Fruit fly (Drosophila melanogaster) whole organism, embryonic: ENCODE results near the gene CG15213.

Experiments
- Atf-2 ChIP-seq: fragments of 200-800 bp; sonication (Bioruptor generic); optimal IDR thresholded peaks from 2 replicates; lab custom pipeline; 2016; ENCODE audit warnings: missing biosample characterization, missing genetic modification characterization
- C15 ChIP-seq: fragments of 200-800 bp; sonication (Bioruptor generic); IDR thresholded peaks from 3 replicates; pipeline ENCODE4 v1.3.6; 2022; ENCODE audit warnings: missing biosample characterization, missing genetic modification characterization
- CG10431 ChIP-seq: fragments of 200-800 bp; sonication (Bioruptor generic); optimal IDR thresholded peaks from 3 replicates; lab custom pipeline; 2018; ENCODE audit warnings: missing biosample characterization, mild to moderate bottlenecking, missing genetic modification characterization
- CG10565 ChIP-seq: fragments of 200-800 bp; sonication (Bioruptor generic); optimal IDR thresholded peaks from 3 replicates; lab custom pipeline; 2016; ENCODE audit warnings: missing biosample characterization, mild to moderate bottlenecking, missing genetic modification characterization
- CG11695 ChIP-seq: fragments of 200-800 bp; sonication (Bioruptor generic); IDR thresholded peaks from 3 replicates; pipeline ENCODE4 v1.3.6; 2022; ENCODE audit warnings: missing biosample characterization, missing genetic modification characterization
- CG12236 ChIP-seq: fragments of 200-800 bp; sonication (Bioruptor generic); optimal IDR thresholded peaks from 2 replicates; lab custom pipeline; 2016; ENCODE audit warnings: missing biosample characterization, missing genetic modification characterization
- CG12744 ChIP-seq: fragments of 200-800 bp; sonication (Bioruptor generic); optimal IDR thresholded peaks from 2 replicates; lab custom pipeline; 2016; ENCODE audit warnings: missing biosample characterization, missing genetic modification characterization
- CG14050 ChIP-seq: fragments of 200-800 bp; sonication (Bioruptor generic); IDR thresholded peaks from 3 replicates; pipeline ENCODE4 v1.3.6; 2022; ENCODE audit warnings: missing biosample characterization, missing genetic modification characterization
- CG14710 ChIP-seq: fragments of 200-800 bp; sonication (Bioruptor generic); optimal IDR thresholded peaks from 3 replicates; lab custom pipeline; 2019; ENCODE audit warnings: missing biosample characterization, mild to moderate bottlenecking, missing genetic modification characterization, moderate library complexity
- CG16779 ChIP-seq: fragments of 200-800 bp; sonication (Bioruptor generic); IDR thresholded peaks from 2 replicates; pipeline ENCODE4 v1.3.6; 2022; ENCODE audit warnings: missing biosample characterization, missing genetic modification characterization
- CG17568 ChIP-seq: fragments of 200-800 bp; sonication (Bioruptor generic); optimal IDR thresholded peaks from 2 replicates; lab custom pipeline; 2018; ENCODE audit warnings: missing biosample characterization, mild to moderate bottlenecking, missing genetic modification characterization, moderate library complexity
- CG2678 ChIP-seq: fragments of 200-800 bp; sonication (Bioruptor generic); optimal IDR thresholded peaks from 3 replicates; lab custom pipeline; 2019; ENCODE audit warnings: missing biosample characterization, mild to moderate bottlenecking, missing genetic modification characterization, moderate library complexity
- CG30020 ChIP-seq: fragments of 200-800 bp; optimal IDR thresholded peaks from 2 replicates; lab custom pipeline; 2019; ENCODE audit warnings: missing biosample characterization, mild to moderate bottlenecking, missing genetic modification characterization, moderate library complexity
- CG31365 ChIP-seq: fragments of 200-800 bp; sonication (Bioruptor generic); optimal IDR thresholded peaks from 2 replicates; lab custom pipeline; 2018; ENCODE audit warnings: missing biosample characterization, mild to moderate bottlenecking, missing genetic modification characterization
- CG32532 ChIP-seq: fragments of 200-800 bp; sonication (Bioruptor generic); IDR thresholded peaks from 2 replicates; pipeline ENCODE4 v1.3.6; 2022; ENCODE audit warnings: missing biosample characterization, missing genetic modification characterization
- CG32772 ChIP-seq: fragments of 200-800 bp; sonication (Bioruptor generic); IDR thresholded peaks from 2 replicates; pipeline ENCODE4 v1.3.6; 2022; ENCODE audit warnings: missing biosample characterization, missing genetic modification characterization
- CG42726 ChIP-seq: fragments of 200-800 bp; sonication (Bioruptor generic); IDR thresholded peaks from 2 replicates; pipeline ENCODE4 v1.3.6; 2022; ENCODE audit warnings: missing biosample characterization, missing genetic modification characterization; ENCODE audit not compliant: partially characterized antibody
- CG43689 ChIP-seq: fragments of 200-800 bp; sonication (Bioruptor generic); IDR thresholded peaks from 2 replicates; pipeline ENCODE4 v1.3.6; 2022; ENCODE audit warnings: missing biosample characterization, missing genetic modification characterization
- CG4404 ChIP-seq: fragments of 200-800 bp; sonication (Bioruptor generic); IDR thresholded peaks from 2 replicates; pipeline ENCODE4 v1.3.6; 2022; ENCODE audit warnings: missing biosample characterization, missing genetic modification characterization
- CG5245 ChIP-seq: fragments of 200-800 bp; sonication (Bioruptor generic); optimal IDR thresholded peaks from 3 replicates; lab custom pipeline; 2016; ENCODE audit warnings: missing biosample characterization, missing genetic modification characterization
- CG5953 ChIP-seq: fragments of 200-800 bp; sonication (Bioruptor generic); IDR thresholded peaks from 2 replicates; pipeline ENCODE4 v1.3.6; 2022; ENCODE audit warnings: missing biosample characterization, missing genetic modification characterization
- CG6175 ChIP-seq: fragments of 200-800 bp; sonication (Bioruptor generic); IDR thresholded peaks from 3 replicates; pipeline ENCODE4 v1.3.6; 2022; ENCODE audit warnings: missing biosample characterization, missing genetic modification characterization
- CG7839 ChIP-seq: fragments of 200-800 bp; sonication (Bioruptor generic); optimal IDR thresholded peaks from 3 replicates; lab custom pipeline; 2018; ENCODE audit warnings: missing biosample characterization, mild to moderate bottlenecking, missing genetic modification characterization, moderate library complexity
- CG9727 ChIP-seq: fragments of 200-800 bp; sonication (Bioruptor generic); optimal IDR thresholded peaks from 3 replicates; lab custom pipeline; 2017; ENCODE audit warnings: missing biosample characterization, mild to moderate bottlenecking, missing genetic modification characterization
- Chrac-16 ChIP-seq: fragments of 200-800 bp; sonication (Bioruptor generic); optimal IDR thresholded peaks from 3 replicates; lab custom pipeline; 2016; ENCODE audit warnings: missing biosample characterization, missing genetic modification characterization
- Doc2 ChIP-seq: fragments of 200-800 bp; sonication (Bioruptor generic); IDR thresholded peaks from 2 replicates; pipeline ENCODE4 v1.3.6; 2022; ENCODE audit warnings: missing biosample characterization, missing genetic modification characterization
- HLH54F ChIP-seq: fragments of 200-800 bp; sonication (Bioruptor generic); optimal IDR thresholded peaks from 3 replicates; lab custom pipeline; 2016; ENCODE audit warnings: missing biosample characterization, missing genetic modification characterization
- Hr51 ChIP-seq, 2 experiments: fragments of 200-800 bp; sonication (Bioruptor generic); optimal IDR thresholded peaks; 2 replicates in 1 of 2; 3 replicates in 1 of 2; lab custom pipeline; 2016 to 2018; ENCODE audit warnings: missing biosample characterization in 2 of 2, missing genetic modification characterization in 2 of 2, mild to moderate bottlenecking in 1 of 2, moderate library complexity in 1 of 2
- Mad ChIP-seq: fragments of 200-800 bp; sonication (Bioruptor generic); optimal IDR thresholded peaks from 2 replicates; lab custom pipeline; 2016; ENCODE audit warnings: missing biosample characterization, missing genetic modification characterization
- NfI ChIP-seq: fragments of 200-800 bp; sonication (Bioruptor generic); optimal IDR thresholded peaks from 3 replicates; lab custom pipeline; 2018; ENCODE audit warnings: missing biosample characterization, mild to moderate bottlenecking, missing genetic modification characterization, moderate library complexity
- Opbp ChIP-seq: fragments of 200-800 bp; sonication (Bioruptor generic); IDR thresholded peaks from 3 replicates; pipeline ENCODE4 v1.3.6; 2022; ENCODE audit warnings: missing biosample characterization, missing genetic modification characterization; ENCODE audit not compliant: partially characterized antibody
- Rx ChIP-seq: fragments of 200-800 bp; sonication (Bioruptor generic); IDR thresholded peaks from 2 replicates; pipeline ENCODE4 v1.3.6; 2022; ENCODE audit warnings: missing biosample characterization, missing genetic modification characterization
- Taf1 ChIP-seq: fragments of 200-800 bp; sonication (Bioruptor generic); IDR thresholded peaks from 2 replicates; pipeline ENCODE4 v1.3.6; 2022; ENCODE audit warnings: missing biosample characterization, missing genetic modification characterization
- ash1 ChIP-seq: fragments of 200-800 bp; sonication (Bioruptor generic); optimal IDR thresholded peaks from 2 replicates; lab custom pipeline; 2018; ENCODE audit warnings: missing biosample characterization, mild to moderate bottlenecking, missing genetic modification characterization
- az2 ChIP-seq: fragments of 200-800 bp; sonication (Bioruptor generic); optimal IDR thresholded peaks from 3 replicates; lab custom pipeline; 2016; ENCODE audit warnings: missing biosample characterization, missing genetic modification characterization
- bbx ChIP-seq: fragments of 200-800 bp; sonication (Bioruptor generic); IDR thresholded peaks from 2 replicates; pipeline ENCODE4 v1.3.6; 2022; ENCODE audit warnings: missing biosample characterization, missing genetic modification characterization; ENCODE audit not compliant: partially characterized antibody
- bowl ChIP-seq: fragments of 200-800 bp; sonication (Bioruptor generic); IDR thresholded peaks from 2 replicates; pipeline ENCODE4 v1.3.6; 2022; ENCODE audit warnings: missing biosample characterization, missing genetic modification characterization
- crc ChIP-seq: fragments of 200-800 bp; sonication (Bioruptor generic); optimal IDR thresholded peaks from 2 replicates; lab custom pipeline; 2016; ENCODE audit warnings: missing biosample characterization, missing genetic modification characterization
- da ChIP-seq: fragments of 200-800 bp; sonication (Bioruptor generic); optimal IDR thresholded peaks from 2 replicates; lab custom pipeline; 2016; ENCODE audit warnings: missing biosample characterization, missing genetic modification characterization
- danr ChIP-seq: fragments of 200-800 bp; sonication (Bioruptor generic); IDR thresholded peaks from 2 replicates; pipeline ENCODE4 v1.3.6; 2022; ENCODE audit warnings: missing biosample characterization, missing genetic modification characterization
- eyg ChIP-seq: fragments of 200-800 bp; sonication (Bioruptor generic); optimal IDR thresholded peaks from 3 replicates; lab custom pipeline; 2016; ENCODE audit warnings: missing biosample characterization, missing genetic modification characterization
- fd102C ChIP-seq: fragments of 200-800 bp; sonication (Bioruptor generic); optimal IDR thresholded peaks from 2 replicates; lab custom pipeline; 2018; ENCODE audit warnings: missing biosample characterization, mild to moderate bottlenecking, missing genetic modification characterization, moderate library complexity
- fru ChIP-seq: fragments of >200 bp; optimal IDR thresholded peaks from 2 replicates; lab custom pipeline; 2017
- gce ChIP-seq: fragments of 200-800 bp; sonication (Bioruptor generic); IDR thresholded peaks from 3 replicates; pipeline ENCODE4 v1.3.6; 2022; ENCODE audit warnings: missing biosample characterization, missing genetic modification characterization
- gcm2 ChIP-seq: fragments of 200-800 bp; sonication (Bioruptor generic); optimal IDR thresholded peaks from 2 replicates; lab custom pipeline; 2016; ENCODE audit warnings: missing biosample characterization, missing genetic modification characterization
- grau ChIP-seq: fragments of 200-800 bp; optimal IDR thresholded peaks from 3 replicates; lab custom pipeline; 2019; ENCODE audit warnings: missing biosample characterization, mild to moderate bottlenecking, missing genetic modification characterization, moderate library complexity
- hkb ChIP-seq, 2 experiments: fragments of 200-800 bp in 1 of 2; fragments of >200 bp in 1 of 2; sonication (Bioruptor generic) in 1 of 2; IDR thresholded peaks in 1 of 2; optimal IDR thresholded peaks in 1 of 2; 2 replicates each; pipeline versions ENCODE4 v1.3.6 to Lab custom; 2017 to 2022; ENCODE audit warnings: missing biosample characterization in 1 of 2, missing genetic modification characterization in 1 of 2
- lmd ChIP-seq: fragments of 200-800 bp; sonication (Bioruptor generic); IDR thresholded peaks from 2 replicates; pipeline ENCODE4 v1.3.6; 2022; ENCODE audit warnings: missing biosample characterization, missing genetic modification characterization
- pnt ChIP-seq: fragments of 200-800 bp; sonication (Bioruptor generic); optimal IDR thresholded peaks from 3 replicates; lab custom pipeline; 2016; ENCODE audit warnings: missing biosample characterization, missing genetic modification characterization
- repo ChIP-seq: fragments of 200-800 bp; sonication (Bioruptor generic); optimal IDR thresholded peaks from 2 replicates; lab custom pipeline; 2016; ENCODE audit warnings: missing biosample characterization, missing genetic modification characterization

The CG15213 gene

DNA sequence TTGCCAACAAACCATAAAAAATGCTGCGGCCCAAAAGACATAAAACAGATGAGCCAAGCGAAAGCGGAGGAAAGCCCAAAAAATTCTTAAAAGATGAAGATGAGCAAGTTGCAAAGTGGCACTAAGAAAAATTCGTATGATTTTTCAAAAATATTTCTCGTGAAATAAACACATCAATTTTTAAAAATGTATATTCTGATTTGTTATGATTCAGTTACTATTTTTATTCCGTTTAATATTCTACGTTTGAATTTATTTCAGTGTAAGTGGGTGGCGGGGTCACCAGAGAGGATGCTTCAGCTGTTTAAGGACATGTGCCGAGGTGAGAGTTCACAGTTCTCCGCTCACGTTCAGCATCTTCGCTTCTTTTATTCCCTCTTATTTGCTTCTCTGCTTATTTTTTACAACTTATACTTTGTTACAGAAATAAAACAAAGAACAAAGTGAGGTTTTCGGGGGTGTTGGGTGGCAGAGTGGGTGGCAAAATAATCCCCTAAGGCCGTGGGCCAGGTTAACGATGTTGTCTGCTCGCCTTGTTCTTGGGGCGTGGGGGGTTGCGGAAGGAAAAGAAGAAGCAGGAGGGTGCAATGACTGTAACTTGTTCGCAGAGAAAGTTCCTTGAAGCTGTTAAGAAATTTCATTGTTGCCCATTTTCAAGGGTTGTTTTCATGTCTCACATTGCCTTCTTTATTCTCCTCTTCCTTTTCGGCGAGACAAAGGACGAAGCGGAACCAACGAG is 49.4 kb upstream of the CG15213 start (continued):
- TF ChIP-seq bowl (GFP tag; lab: Robert Waterston, UW) = no peak
- TF ChIP-seq CG31365 (tag; lab: Kevin White, UChicago) = no peak
- no peak for TF ChIP-seq Chrac-16 (GFP tag; lab: Kevin White, UChicago)
- TF ChIP-seq fd102C (GFP tag; lab: Kevin White, UChicago) = no peak
- no peak for TF ChIP-seq CG16779
- no peak for TF ChIP-seq da (GFP tag; lab: Kevin White, UChicago)
- peak; percentile 36 for TF ChIP-seq lmd (GFP tag; lab: Robert Waterston, UW)
- peak; percentile 60 for TF ChIP-seq grau (tag; lab: Kevin White, UChicago)
- peak; percentile 23 for TF ChIP-seq eyg (GFP tag; lab: Kevin White, UChicago)
- TF ChIP-seq CG4404 (GFP tag; lab: Robert Waterston, UW) = no peak
- TF ChIP-seq NfI (GFP tag; lab: Kevin White, UChicago) = peak; percentile 49
- no peak for TF ChIP-seq CG42726 (GFP tag; lab: Robert Waterston, UW)
- peak; percentile 20; the same call in 1 of the 2 replicates for TF ChIP-seq Rx (GFP tag; lab: Robert Waterston, UW)
- TF ChIP-seq Mad (GFP tag; lab: Kevin White, UChicago) = peak; percentile 14
- no peak for TF ChIP-seq HLH54F
- TF ChIP-seq hkb (optimal IDR thresholded peaks at IDR 0.05; lab: Kevin White, UChicago) = no peak
- TF ChIP-seq hkb (GFP tag; IDR thresholded peaks at IDR 0.05; lab: Robert Waterston, UW) = peak; percentile 66; the same call in 1 of the 2 replicates
- TF ChIP-seq Hr51 (GFP tag; optimal IDR thresholded peaks at IDR 0.05; lab: Kevin White, UChicago) = peak; percentile 4 to 66
- 0 out of 3 replicates have a peak, but pooled peaks have one; percentile 12 for TF ChIP-seq CG14050 (GFP tag; lab: Robert Waterston, UW)
- no peak for TF ChIP-seq gcm2 (GFP tag; lab: Kevin White, UChicago)
- no peak for TF ChIP-seq CG17568 (GFP tag; lab: Kevin White, UChicago)
- no peak for TF ChIP-seq CG14710 (tag; lab: Kevin White, UChicago)
- no peak for TF ChIP-seq Atf-2 (GFP tag; lab: Kevin White, UChicago)
- no peak for TF ChIP-seq CG43689 (GFP tag; lab: Robert Waterston, UW)
- TF ChIP-seq CG5245 (GFP tag; lab: Kevin White, UChicago) = no peak
- no peak for TF ChIP-seq CG12744 (GFP tag; lab: Kevin White, UChicago)
- no peak for TF ChIP-seq crc (GFP tag; lab: Kevin White, UChicago)
- TF ChIP-seq CG7839 (tag; lab: Kevin White, UChicago) = peak; percentile 59
- TF ChIP-seq repo (GFP tag; lab: Kevin White, UChicago) = no peak
- TF ChIP-seq CG5953 (GFP tag; lab: Robert Waterston, UW) = no peak
- no peak for TF ChIP-seq C15 (GFP tag; lab: Robert Waterston, UW)
- no peak for TF ChIP-seq fru
- peak; percentile 54 for TF ChIP-seq CG9727 (GFP tag; lab: Kevin White, UChicago)
- TF ChIP-seq bbx = no peak
- no peak for TF ChIP-seq CG12236
- TF ChIP-seq CG2678 (tag; lab: Kevin White, UChicago) = peak; percentile 72
- TF ChIP-seq CG10431 (GFP tag; lab: Kevin White, UChicago) = no peak
- TF ChIP-seq Taf1 (GFP tag; lab: Robert Waterston, UW) = no peak
- no peak for TF ChIP-seq CG10565 (GFP tag; lab: Kevin White, UChicago)
- TF ChIP-seq Doc2 (GFP tag; lab: Robert Waterston, UW) = no peak
- TF ChIP-seq pnt (GFP tag; lab: Kevin White, UChicago) = no peak
- TF ChIP-seq CG11695 (GFP tag; lab: Robert Waterston, UW) = peak; percentile 36; the same call in 1 of the 3 replicates
- TF ChIP-seq CG32532 = peak; percentile 41; the same call in 1 of the 2 replicates
- TF ChIP-seq CG32772 = no peak
- TF ChIP-seq danr = no peak
- TF ChIP-seq Opbp (GFP tag; lab: Robert Waterston, UW) = no peak
- TF ChIP-seq ash1 = no peak
- TF ChIP-seq CG30020 (tag; lab: Kevin White, UChicago) = no peak
- TF ChIP-seq CG6175 = no peak
- TF ChIP-seq gce (GFP tag; lab: Robert Waterston, UW) = peak; percentile 33; the same call in 1 of the 3 replicates
- TF ChIP-seq az2 = peak; percentile 15
